Worm (Caenorhabditis elegans) whole organism, mixed stage, embryonic: ENCODE measurements around the gene best-13.
"Not testable (repeated sequence)": the region's sequence is repeated elsewhere in the genome, so short reads cannot be mapped to it uniquely, and the experiment has no call there.

ENCODE experiments used
- M03D4.4 ChIP-seq: sonication (generic microtip); optimal IDR thresholded peaks from 2 replicates; lab custom pipeline; 2017; ENCODE audit warnings: mild to moderate bottlenecking, missing genetic modification characterization, missing compliant biosample characterization
- blmp-1 ChIP-seq: fragments of 150-350 bp; optimal IDR thresholded peaks from 2 replicates; lab custom pipeline; 2014; ENCODE audit warnings: missing biosample characterization, missing genetic modification characterization
- ceh-39 ChIP-seq: fragments of 150-350 bp; optimal IDR thresholded peaks from 2 replicates; lab custom pipeline; 2014; ENCODE audit warnings: missing biosample characterization, missing genetic modification characterization
- ceh-83 ChIP-seq: fragments of 200-800 bp; sonication (Bioruptor generic); optimal IDR thresholded peaks from 2 replicates; lab custom pipeline; 2018; ENCODE audit warnings: mild to moderate bottlenecking, missing genetic modification characterization, missing compliant biosample characterization
- ces-1 ChIP-seq: fragments of 150-350 bp; optimal IDR thresholded peaks from 2 replicates; lab custom pipeline; 2014; ENCODE audit warnings: missing biosample characterization, missing genetic modification reagents, missing genetic modification characterization
- cnd-1 ChIP-seq: fragments of 200-800 bp; sonication (Bioruptor generic); optimal IDR thresholded peaks from 2 replicates; lab custom pipeline; 2018; ENCODE audit warnings: mild to moderate bottlenecking, missing genetic modification characterization, missing compliant biosample characterization
- drap-1 ChIP-seq: fragments of 200-800 bp; sonication (Bioruptor generic); optimal IDR thresholded peaks from 3 replicates; lab custom pipeline; 2018; ENCODE audit warnings: mild to moderate bottlenecking, missing genetic modification characterization, missing compliant biosample characterization
- elt-1 ChIP-seq: sonication (generic microtip); optimal IDR thresholded peaks from 2 replicates; lab custom pipeline; 2017; ENCODE audit warnings: missing genetic modification characterization, mild to moderate bottlenecking, missing compliant biosample characterization, antibody characterized with exemption, moderate library complexity, borderline replicate concordance; ENCODE audit not compliant: insufficient read depth
- flh-1 ChIP-seq: fragments of 200-800 bp; sonication (Bioruptor generic); optimal IDR thresholded peaks from 2 replicates; lab custom pipeline; 2018; ENCODE audit warnings: mild to moderate bottlenecking, missing genetic modification characterization, moderate library complexity, missing compliant biosample characterization
- hlh-1 ChIP-seq: fragments of 150-350 bp; optimal IDR thresholded peaks from 2 replicates; lab custom pipeline; 2014; ENCODE audit warnings: missing biosample characterization, missing genetic modification reagents, missing genetic modification characterization
- lin-13 ChIP-seq: fragments of 150-350 bp; optimal IDR thresholded peaks from 2 replicates; lab custom pipeline; 2014; ENCODE audit warnings: missing biosample characterization, missing genetic modification characterization
- lin-32 ChIP-seq: fragments of 200-800 bp; sonication (Bioruptor generic); optimal IDR thresholded peaks from 2 replicates; lab custom pipeline; 2018; ENCODE audit warnings: mild to moderate bottlenecking, missing genetic modification characterization, missing compliant biosample characterization
- mab-5 ChIP-seq: fragments of 150-350 bp; optimal IDR thresholded peaks from 2 replicates; lab custom pipeline; 2014; ENCODE audit warnings: missing biosample characterization, missing genetic modification characterization
- mep-1 ChIP-seq: fragments of 150-350 bp; optimal IDR thresholded peaks from 2 replicates; lab custom pipeline; 2017; ENCODE audit warnings: missing biosample characterization, missing genetic modification reagents, missing genetic modification characterization, inconsistent platforms
- nhr-12 ChIP-seq: fragments of 150-350 bp; optimal IDR thresholded peaks from 2 replicates; lab custom pipeline; 2014; ENCODE audit warnings: missing biosample characterization, missing genetic modification characterization
- nhr-237 ChIP-seq: fragments of 150-350 bp; optimal IDR thresholded peaks from 2 replicates; lab custom pipeline; 2014; ENCODE audit warnings: missing biosample characterization, missing genetic modification characterization
- nhr-28 ChIP-seq: fragments of 150-350 bp; optimal IDR thresholded peaks from 2 replicates; lab custom pipeline; 2014; ENCODE audit warnings: missing biosample characterization, missing genetic modification characterization
- nhr-76 ChIP-seq: sonication (generic microtip); optimal IDR thresholded peaks from 2 replicates; lab custom pipeline; 2017; ENCODE audit warnings: missing biosample characterization, missing genetic modification characterization
- pha-4 ChIP-seq: fragments of 150-350 bp; optimal IDR thresholded peaks from 2 replicates; lab custom pipeline; 2018; ENCODE audit warnings: missing biosample characterization, missing genetic modification reagents, missing genetic modification characterization
- sem-2 ChIP-seq: fragments of 200-800 bp; sonication (Bioruptor generic); optimal IDR thresholded peaks from 2 replicates; lab custom pipeline; 2018; ENCODE audit warnings: mild to moderate bottlenecking, missing genetic modification characterization, missing compliant biosample characterization
- snpc-4 ChIP-seq: fragments of 150-350 bp; optimal IDR thresholded peaks from 2 replicates; lab custom pipeline; 2014; ENCODE audit warnings: missing biosample characterization, missing genetic modification characterization
- sptf-1 ChIP-seq: sonication (generic microtip); optimal IDR thresholded peaks from 2 replicates; lab custom pipeline; 2017; ENCODE audit warnings: mild to moderate bottlenecking, missing genetic modification characterization, moderate library complexity, missing compliant biosample characterization
- tbx-8 ChIP-seq: fragments of 200-800 bp; sonication (Bioruptor generic); optimal IDR thresholded peaks from 2 replicates; lab custom pipeline; 2018; ENCODE audit warnings: mild to moderate bottlenecking, missing genetic modification characterization, moderate library complexity, missing compliant biosample characterization
- unc-120 ChIP-seq: sonication (generic microtip); optimal IDR thresholded peaks from 2 replicates; lab custom pipeline; 2017; ENCODE audit warnings: missing genetic modification characterization, missing compliant biosample characterization; ENCODE audit not compliant: poor library complexity, severe bottlenecking
- unc-39 ChIP-seq: fragments of 150-350 bp; optimal IDR thresholded peaks from 2 replicates; lab custom pipeline; 2014; ENCODE audit warnings: missing biosample characterization, missing genetic modification characterization
- zip-8 ChIP-seq: fragments of 150-350 bp; optimal IDR thresholded peaks from 2 replicates; lab custom pipeline; 2014; ENCODE audit warnings: missing biosample characterization, missing genetic modification characterization
- ztf-11 ChIP-seq: fragments of 150-350 bp; optimal IDR thresholded peaks from 2 replicates; lab custom pipeline; 2014; ENCODE audit warnings: missing biosample characterization, missing genetic modification characterization

best-13 gene

DNA sequence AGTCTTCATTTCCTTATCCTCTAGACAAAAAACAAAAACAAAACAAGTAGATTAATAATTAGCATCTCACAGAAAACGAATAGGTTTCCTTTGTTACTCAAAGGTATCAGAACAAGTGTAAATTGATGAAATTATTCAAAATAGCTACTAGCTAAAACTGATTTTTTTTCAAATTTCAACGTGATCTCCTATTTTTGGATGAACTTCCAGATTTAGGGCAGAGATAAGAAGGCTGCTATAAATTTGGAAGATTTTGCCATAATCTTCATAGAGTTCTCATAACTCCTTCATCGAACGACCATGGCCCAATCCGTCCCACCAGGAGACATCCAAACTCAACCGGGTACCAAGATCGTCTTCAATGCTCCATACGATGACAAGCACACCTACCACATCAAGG is 9.4 kb upstream of the best-13 start, which contains the start of gene msp-77:
msp-77 (plus strand) TSS at position 301 of the 400 bp plus-strand sequence.
- not testable (repeated sequence) for TF ChIP-seq lin-13, mep-1, mab-5 (tag; lab: Kevin White, UChicago)

DNA sequence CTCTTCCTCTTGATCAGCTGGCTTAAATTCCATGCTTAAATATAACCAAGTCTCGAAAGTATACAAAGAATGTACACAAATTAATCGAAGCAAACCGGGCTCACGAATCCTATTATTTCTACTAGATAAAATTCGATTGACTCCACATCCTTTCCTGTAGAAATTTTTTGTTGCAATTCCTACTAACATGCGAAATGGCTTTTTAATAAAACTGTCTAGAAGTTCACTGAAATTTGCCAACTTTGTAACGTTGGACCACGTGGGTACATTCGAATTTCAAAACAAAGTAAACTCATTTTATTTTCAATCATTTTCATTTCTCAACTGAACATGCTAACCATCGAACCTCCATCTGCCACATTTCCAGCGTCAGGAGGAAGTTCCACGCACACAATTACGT is 8.6 kb upstream of the best-13 start, which contains the start of gene ssp-32:
ssp-32 (plus strand) TSS at position 301 of the 400 bp plus-strand sequence.
- TF ChIP-seq hlh-1 (tag; lab: Kevin White, UChicago) (no peak), nhr-237 (tag; lab: Kevin White, UChicago) (no peak), unc-120 (tag; lab: Kevin White, UChicago) (no peak), mab-5 (tag; lab: Kevin White, UChicago) (no peak), lin-32 (GFP tag; lab: Kevin White, UChicago) (no peak), ceh-83 (GFP tag; lab: Kevin White, UChicago) (no peak)

DNA sequence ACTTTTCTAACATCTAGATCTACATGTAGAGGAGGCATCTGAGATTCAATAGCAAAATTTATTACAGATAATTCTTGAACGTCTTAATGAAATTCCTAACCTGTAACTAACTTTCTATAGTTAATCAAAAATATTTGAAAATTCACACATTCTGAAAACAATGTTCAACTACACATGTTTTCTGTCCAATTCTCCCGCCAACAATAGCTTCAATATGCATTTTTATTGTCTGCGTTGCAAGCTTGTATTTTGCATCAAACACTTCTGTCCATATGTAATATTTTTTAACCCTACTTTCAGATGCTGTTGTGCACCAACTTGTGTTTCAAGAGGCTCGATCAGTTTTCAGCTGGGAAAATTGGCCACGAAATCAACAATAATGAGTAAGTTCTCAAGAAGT is 5.0 kb upstream of the best-13 start, which contains the start of gene tbc-3:
tbc-3 (plus strand) TSS at position 301 of the 400 bp plus-strand sequence.
- TF ChIP-seq drap-1 (GFP tag; lab: Kevin White, UChicago) (no peak), flh-1 (GFP tag; lab: Kevin White, UChicago) (no peak), nhr-12 (tag; lab: Kevin White, UChicago) (no peak), mep-1 (tag; lab: Kevin White, UChicago) (no peak), hlh-1 (tag; lab: Kevin White, UChicago) (no peak), ces-1 (no peak), ztf-11 (no peak), nhr-237 (tag; lab: Kevin White, UChicago) (no peak), unc-39 (tag; lab: Kevin White, UChicago) (no peak), ceh-39 (no peak), cnd-1 (tag; lab: Kevin White, UChicago) (no peak)

DNA sequence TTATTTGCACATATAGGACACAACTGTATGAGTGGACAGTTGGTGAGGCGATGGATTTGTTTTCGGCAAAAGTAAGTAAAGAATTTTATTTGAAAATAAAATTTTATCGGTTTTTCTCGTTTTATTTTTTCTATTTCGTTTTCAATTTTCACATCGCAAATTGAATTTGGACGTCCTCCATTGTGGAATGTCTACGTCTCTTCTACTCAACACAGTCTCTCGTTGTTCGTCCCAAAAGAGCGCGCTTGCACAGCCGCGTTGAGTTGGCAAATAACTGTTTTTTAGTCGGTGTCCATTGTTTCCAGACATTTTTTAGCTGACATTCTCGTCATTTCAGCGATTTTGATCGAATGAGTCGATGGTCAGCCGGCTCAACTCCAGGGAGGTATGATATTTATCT is 4.5 kb upstream of the best-13 start:
- TF ChIP-seq elt-1 (no peak), unc-39 (tag; lab: Kevin White, UChicago) (no peak), nhr-237 (tag; lab: Kevin White, UChicago) (no peak), nhr-76 (tag; lab: Kevin White, UChicago) (no peak), sptf-1 (no peak), unc-120 (tag; lab: Kevin White, UChicago) (peak; percentile 3), M03D4.4 (no peak), ces-1 (peak; percentile 93), blmp-1 (no peak), drap-1 (GFP tag; lab: Kevin White, UChicago) (no peak), mep-1 (tag; lab: Kevin White, UChicago) (no peak), zip-8 (tag; lab: Kevin White, UChicago) (no peak), ceh-39 (no peak)
- TF ChIP-seq, all 35 proteins: peak for 2

DNA sequence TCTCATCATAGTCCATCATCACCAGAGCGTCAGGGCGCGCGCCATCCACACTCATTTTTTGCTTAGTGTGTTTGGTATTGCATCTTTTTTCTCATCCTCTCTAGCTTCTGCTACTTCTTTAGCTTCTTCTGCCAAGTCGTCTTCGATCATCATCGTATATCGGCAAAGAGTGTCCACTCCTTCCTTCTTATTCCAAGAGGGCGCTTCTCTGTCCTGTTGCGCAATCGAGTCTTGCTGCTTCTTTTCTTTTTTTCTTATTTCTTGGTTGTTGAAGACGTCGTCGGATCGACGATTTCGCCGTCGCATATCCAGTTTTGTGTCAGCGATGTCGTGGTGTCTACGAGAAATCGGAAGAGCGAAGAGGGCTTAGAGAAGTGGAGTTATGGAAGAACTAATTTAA is 9.4 kb downstream of the best-13 start:
- TF ChIP-seq zip-8 (tag; lab: Kevin White, UChicago) (peak; percentile 4), mab-5 (tag; lab: Kevin White, UChicago) (no peak)

DNA sequence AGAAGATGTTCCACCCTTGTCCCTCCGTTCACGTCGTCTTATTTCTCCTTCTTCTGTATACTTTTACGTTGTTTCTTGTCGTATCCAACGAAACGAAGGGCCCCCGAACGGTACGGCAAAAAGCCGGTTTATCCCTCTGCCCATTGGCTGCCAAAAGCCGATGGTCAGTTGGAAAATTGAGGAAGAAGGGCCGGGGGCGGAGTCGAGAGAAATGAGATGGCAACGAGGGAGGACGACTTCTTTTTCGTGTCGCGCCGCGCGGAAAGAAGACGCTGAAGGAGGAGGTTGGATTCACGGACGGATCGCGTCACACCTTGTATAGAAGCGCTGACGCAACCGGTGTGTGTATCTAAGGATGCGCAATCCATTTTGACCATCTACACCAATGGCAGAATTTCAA is 11.4 kb downstream of the best-13 start:
- TF ChIP-seq drap-1 (GFP tag; lab: Kevin White, UChicago), result no peak
- no peak for TF ChIP-seq nhr-12 (tag; lab: Kevin White, UChicago)
- no peak for TF ChIP-seq lin-13 (tag; lab: Kevin White, UChicago)
- TF ChIP-seq cnd-1 (tag; lab: Kevin White, UChicago), result no peak
- TF ChIP-seq tbx-8 (GFP tag; lab: Kevin White, UChicago), result no peak
- TF ChIP-seq ces-1, result no peak
- no peak for TF ChIP-seq snpc-4 (tag; lab: Kevin White, UChicago)
- TF ChIP-seq M03D4.4, result no peak
- TF ChIP-seq pha-4 (tag; lab: Kevin White, UChicago), result no peak
- no peak for TF ChIP-seq mab-5 (tag; lab: Kevin White, UChicago)
- TF ChIP-seq zip-8 (tag; lab: Kevin White, UChicago), result no peak
- no peak for TF ChIP-seq nhr-237 (tag; lab: Kevin White, UChicago)
- no peak for TF ChIP-seq nhr-28 (tag; lab: Kevin White, UChicago)
- TF ChIP-seq sem-2 (GFP tag; lab: Kevin White, UChicago), result no peak
